Fruit fly (Drosophila melanogaster) whole organism, embryonic: ENCODE data around the gene Gr5a.

Experiments
- Atf-2 ChIP-seq: fragments of 200-800 bp; sonication (Bioruptor generic); optimal IDR thresholded peaks from 2 replicates; lab custom pipeline; 2016; ENCODE audit warnings: missing biosample characterization, missing genetic modification characterization
- CG10462 ChIP-seq: fragments of 200-800 bp; sonication (Bioruptor generic); optimal IDR thresholded peaks from 2 replicates; lab custom pipeline; 2016; ENCODE audit warnings: missing biosample characterization, missing genetic modification characterization
- CG12071 ChIP-seq: fragments of 200-800 bp; sonication (Bioruptor generic); optimal IDR thresholded peaks from 3 replicates; lab custom pipeline; 2018; ENCODE audit warnings: missing biosample characterization, mild to moderate bottlenecking, missing genetic modification characterization
- CG12299 ChIP-seq: fragments of 200-800 bp; sonication (Bioruptor generic); optimal IDR thresholded peaks from 2 replicates; lab custom pipeline; 2018; ENCODE audit warnings: missing biosample characterization, mild to moderate bottlenecking, missing genetic modification characterization
- CG30403 ChIP-seq: fragments of 200-800 bp; sonication (Bioruptor generic); optimal IDR thresholded peaks from 3 replicates; lab custom pipeline; 2016; ENCODE audit warnings: missing biosample characterization, missing genetic modification characterization
- CG32767 ChIP-seq: fragments of 200-800 bp; sonication (Bioruptor generic); IDR thresholded peaks from 2 replicates; pipeline ENCODE4 v1.3.6; 2022; ENCODE audit warnings: missing biosample characterization, missing genetic modification characterization
- CG34376 ChIP-seq: fragments of 200-800 bp; sonication (Bioruptor generic); optimal IDR thresholded peaks from 2 replicates; lab custom pipeline; 2018; ENCODE audit warnings: missing biosample characterization, mild to moderate bottlenecking, missing genetic modification characterization
- CG3847 ChIP-seq: fragments of 200-800 bp; sonication (Bioruptor generic); IDR thresholded peaks from 2 replicates; pipeline ENCODE4 v1.3.6; 2022; ENCODE audit warnings: missing biosample characterization, missing genetic modification characterization
- CG42726 ChIP-seq: fragments of 200-800 bp; sonication (Bioruptor generic); IDR thresholded peaks from 2 replicates; pipeline ENCODE4 v1.3.6; 2022; ENCODE audit warnings: missing biosample characterization, missing genetic modification characterization; ENCODE audit not compliant: partially characterized antibody
- CG7963 ChIP-seq: fragments of 200-800 bp; sonication (Bioruptor generic); IDR thresholded peaks from 3 replicates; pipeline ENCODE4 v1.3.6; 2022; ENCODE audit warnings: missing biosample characterization, missing genetic modification characterization; ENCODE audit not compliant: partially characterized antibody
- CG9817 ChIP-seq: fragments of 200-800 bp; sonication (Bioruptor generic); optimal IDR thresholded peaks from 2 replicates; lab custom pipeline; 2018; ENCODE audit warnings: missing biosample characterization, mild to moderate bottlenecking, missing genetic modification characterization, moderate library complexity
- CkIIα-i1 ChIP-seq: fragments of 200-800 bp; sonication (Bioruptor generic); IDR thresholded peaks from 2 replicates; pipeline ENCODE4 v1.3.6; 2022; ENCODE audit warnings: missing biosample characterization, missing genetic modification characterization
- D19B ChIP-seq: fragments of 200-800 bp; sonication (Bioruptor generic); optimal IDR thresholded peaks from 2 replicates; lab custom pipeline; 2017; ENCODE audit warnings: missing biosample characterization, mild to moderate bottlenecking, missing genetic modification characterization
- Dll ChIP-seq: fragments of 200-800 bp; sonication (Bioruptor generic); IDR thresholded peaks from 4 replicates; pipeline ENCODE4 v1.3.6; 2022; ENCODE audit warnings: missing biosample characterization, missing genetic modification characterization; ENCODE audit not compliant: partially characterized antibody
- E2f2 ChIP-seq: fragments of 200-800 bp; sonication (Bioruptor generic); IDR thresholded peaks from 2 replicates; pipeline ENCODE4 v1.3.6; 2022; ENCODE audit warnings: missing biosample characterization, missing genetic modification characterization
- Max ChIP-seq: fragments of 200-800 bp; sonication (Bioruptor generic); optimal IDR thresholded peaks from 2 replicates; lab custom pipeline; 2016; ENCODE audit warnings: missing biosample characterization, mild to moderate bottlenecking, missing genetic modification characterization
- Meics ChIP-seq: fragments of 200-800 bp; sonication (Bioruptor generic); optimal IDR thresholded peaks from 2 replicates; lab custom pipeline; 2017; ENCODE audit warnings: missing biosample characterization, mild to moderate bottlenecking, missing genetic modification characterization
- Myb ChIP-seq: fragments of 200-800 bp; sonication (Bioruptor generic); optimal IDR thresholded peaks from 2 replicates; lab custom pipeline; 2016; ENCODE audit warnings: missing biosample characterization, missing genetic modification characterization
- NC2α ChIP-seq: fragments of 200-800 bp; sonication (Bioruptor generic); optimal IDR thresholded peaks from 2 replicates; lab custom pipeline; 2016; ENCODE audit warnings: missing biosample characterization, missing genetic modification characterization
- Ptx1 ChIP-seq: fragments of 200-800 bp; sonication (Bioruptor generic); IDR thresholded peaks from 2 replicates; pipeline ENCODE4 v1.3.6; 2022; ENCODE audit warnings: missing biosample characterization, missing genetic modification characterization
- Six4 ChIP-seq: fragments of 200-800 bp; sonication (Bioruptor generic); optimal IDR thresholded peaks from 2 replicates; lab custom pipeline; 2016; ENCODE audit warnings: missing biosample characterization, missing genetic modification characterization
- TFAM ChIP-seq: fragments of 200-800 bp; sonication (Bioruptor generic); optimal IDR thresholded peaks from 2 replicates; lab custom pipeline; 2017; ENCODE audit warnings: missing biosample characterization, missing genetic modification characterization, inconsistent platforms
- da ChIP-seq: fragments of 200-800 bp; sonication (Bioruptor generic); optimal IDR thresholded peaks from 2 replicates; lab custom pipeline; 2016; ENCODE audit warnings: missing biosample characterization, missing genetic modification characterization
- dati ChIP-seq: fragments of 200-800 bp; sonication (Bioruptor generic); IDR thresholded peaks from 2 replicates; pipeline ENCODE4 v1.3.6; 2022; ENCODE audit warnings: missing biosample characterization, missing genetic modification characterization
- esg ChIP-seq: fragments of 200-800 bp; sonication (Bioruptor generic); conservative IDR thresholded peaks from 2 replicates; pipeline ENCODE4 v1.3.6; 2022; ENCODE audit warnings: missing biosample characterization, missing genetic modification characterization
- ewg ChIP-seq: fragments of 200-800 bp; sonication (Bioruptor generic); optimal IDR thresholded peaks from 3 replicates; lab custom pipeline; 2017; ENCODE audit warnings: mild to moderate bottlenecking, missing biosample characterization, missing genetic modification reagents, missing genetic modification characterization
- exex ChIP-seq: fragments of 200-800 bp; sonication (Bioruptor generic); optimal IDR thresholded peaks from 4 replicates; lab custom pipeline; 2018; ENCODE audit warnings: missing biosample characterization, mild to moderate bottlenecking, missing genetic modification characterization, moderate library complexity
- fd64A ChIP-seq: fragments of 200-800 bp; sonication (Bioruptor generic); optimal IDR thresholded peaks from 3 replicates; lab custom pipeline; 2018; ENCODE audit warnings: missing biosample characterization, mild to moderate bottlenecking, missing genetic modification characterization
- gsb ChIP-seq: fragments of 200-800 bp; sonication (Bioruptor generic); IDR thresholded peaks from 2 replicates; pipeline ENCODE4 v1.3.6; 2022; ENCODE audit warnings: missing biosample characterization, missing genetic modification characterization
- klu ChIP-seq: fragments of 200-800 bp; sonication (Bioruptor generic); IDR thresholded peaks from 2 replicates; pipeline ENCODE4 v1.3.6; 2022; ENCODE audit warnings: missing biosample characterization, missing genetic modification characterization
- mld ChIP-seq: fragments of 200-800 bp; sonication (Bioruptor generic); IDR thresholded peaks from 3 replicates; pipeline ENCODE4 v1.3.6; 2022; ENCODE audit warnings: missing biosample characterization, missing genetic modification characterization; ENCODE audit not compliant: partially characterized antibody
- nom ChIP-seq: fragments of 200-800 bp; sonication (Bioruptor generic); optimal IDR thresholded peaks from 2 replicates; lab custom pipeline; 2017; ENCODE audit warnings: missing biosample characterization, missing genetic modification characterization, mild to moderate bottlenecking, moderate library complexity, missing genetic modification reagents
- onecut ChIP-seq: fragments of 200-800 bp; sonication (Bioruptor generic); IDR thresholded peaks from 2 replicates; pipeline ENCODE4 v1.3.6; 2022; ENCODE audit warnings: missing biosample characterization, missing genetic modification characterization
- pnt ChIP-seq: fragments of 200-800 bp; sonication (Bioruptor generic); optimal IDR thresholded peaks from 3 replicates; lab custom pipeline; 2016; ENCODE audit warnings: missing biosample characterization, missing genetic modification characterization
- pros ChIP-seq: fragments of 200-800 bp; sonication (Bioruptor generic); optimal IDR thresholded peaks from 3 replicates; lab custom pipeline; 2019; ENCODE audit warnings: missing biosample characterization, mild to moderate bottlenecking, missing genetic modification characterization, moderate library complexity
- sim ChIP-seq: fragments of 200-800 bp; sonication (Bioruptor generic); IDR thresholded peaks from 2 replicates; pipeline ENCODE4 v1.3.6; 2022; ENCODE audit warnings: missing biosample characterization, missing genetic modification characterization
- ssp ChIP-seq: fragments of 200-800 bp; sonication (Bioruptor generic); IDR thresholded peaks from 2 replicates; pipeline ENCODE4 v1.3.6; 2022; ENCODE audit warnings: missing biosample characterization, missing genetic modification characterization
- sug ChIP-seq: fragments of 200-800 bp; optimal IDR thresholded peaks from 2 replicates; lab custom pipeline; 2019; ENCODE audit warnings: missing biosample characterization, mild to moderate bottlenecking, missing genetic modification characterization, moderate library complexity
- toy ChIP-seq: fragments of 200-800 bp; sonication (Bioruptor generic); IDR thresholded peaks from 2 replicates; pipeline ENCODE4 v1.3.6; 2022; ENCODE audit warnings: missing biosample characterization, missing genetic modification characterization

Gr5a gene

DNA sequence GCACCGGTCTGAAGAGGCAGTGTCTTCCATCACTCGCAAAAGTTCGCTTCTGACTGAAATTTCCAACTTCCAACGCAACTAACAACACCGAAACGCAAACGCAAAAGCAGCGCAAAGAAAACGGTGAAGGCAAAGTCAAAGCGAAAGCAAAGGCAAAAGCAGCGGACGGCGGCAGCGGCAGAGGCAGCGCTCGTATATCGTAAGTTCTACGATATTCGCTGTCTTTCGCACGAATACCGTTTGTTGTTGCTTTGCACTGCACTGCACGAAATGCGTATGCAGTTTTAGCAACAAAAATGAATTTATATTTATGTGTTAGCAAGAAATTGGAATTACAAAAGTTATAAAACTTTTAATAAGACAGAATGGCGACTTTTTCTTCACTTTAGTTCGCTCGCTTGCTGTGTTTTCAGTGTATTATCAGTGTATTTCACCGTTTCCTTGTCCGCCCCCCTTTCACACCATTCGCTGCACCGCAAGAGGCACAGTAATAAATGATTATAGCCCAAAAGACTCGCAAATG is 31.9 kb upstream of the Gr5a start, which contains the start of gene OtopLa (continued):
- TF ChIP-seq Dll (GFP tag; lab: Robert Waterston, UW) = no peak
- TF ChIP-seq CG12071 (GFP tag; lab: Kevin White, UChicago) = peak; percentile 74
- TF ChIP-seq dati = peak; percentile 52
- peak; percentile 44 for TF ChIP-seq NC2α (GFP tag; lab: Kevin White, UChicago)
- peak; percentile 65 for TF ChIP-seq klu (GFP tag; lab: Robert Waterston, UW)
- peak; percentile 43 for TF ChIP-seq da (GFP tag; lab: Kevin White, UChicago)
- TF ChIP-seq Atf-2 = peak; percentile 66
- TF ChIP-seq exex (tag; lab: Kevin White, UChicago) = peak; percentile 18
- peak; percentile 45 for TF ChIP-seq sug
- peak; percentile 77 for TF ChIP-seq onecut (GFP tag; lab: Robert Waterston, UW)
- peak; percentile 88 for TF ChIP-seq Ptx1
- TF ChIP-seq CG34376 (GFP tag; lab: Kevin White, UChicago) = peak; percentile 42
- TF ChIP-seq Myb = peak; percentile 52
- TF ChIP-seq toy (GFP tag; lab: Robert Waterston, UW) = peak; percentile 46; the same call in 1 of the 2 replicates
- peak; percentile 26 for TF ChIP-seq nom (GFP tag; lab: Kevin White, UChicago)
- peak; percentile 85 for TF ChIP-seq CG30403 (GFP tag; lab: Kevin White, UChicago)
- peak; percentile 22; the same call in 1 of the 2 replicates for TF ChIP-seq CkIIα-i1 (GFP tag; lab: Robert Waterston, UW)
- TF ChIP-seq mld (GFP tag; lab: Robert Waterston, UW) = no peak
- peak; percentile 72 for TF ChIP-seq fd64A (GFP tag; lab: Kevin White, UChicago)
- peak; percentile 46; the same call in 1 of the 2 replicates for TF ChIP-seq E2f2 (GFP tag; lab: Robert Waterston, UW)
- peak; percentile 63 for TF ChIP-seq ssp (GFP tag; lab: Robert Waterston, UW)
- TF ChIP-seq CG7963 (GFP tag; lab: Robert Waterston, UW) = no peak
- peak; percentile 81 for TF ChIP-seq esg (GFP tag; lab: Robert Waterston, UW)
- peak; percentile 75 for TF ChIP-seq Six4 (GFP tag; lab: Kevin White, UChicago)
- TF ChIP-seq CG12299 (tag; lab: Kevin White, UChicago) = peak; percentile 71
- peak; percentile 67; the same call in 1 of the 2 replicates for TF ChIP-seq sim (GFP tag; lab: Robert Waterston, UW)
- peak; percentile 83 for TF ChIP-seq pnt
- TF ChIP-seq CG9817 (tag; lab: Kevin White, UChicago) = peak; percentile 69
- TF ChIP-seq D19B (GFP tag; lab: Kevin White, UChicago) = peak; percentile 55
- peak; percentile 62 for TF ChIP-seq Max (GFP tag; lab: Kevin White, UChicago)
- TF ChIP-seq CG10462 (GFP tag; lab: Kevin White, UChicago) = peak; percentile 63
- TF ChIP-seq CG3847 (GFP tag; lab: Robert Waterston, UW) = peak; percentile 75
- TF ChIP-seq gsb (GFP tag; lab: Robert Waterston, UW) = peak; percentile 48; the same call in 1 of the 2 replicates

DNA sequence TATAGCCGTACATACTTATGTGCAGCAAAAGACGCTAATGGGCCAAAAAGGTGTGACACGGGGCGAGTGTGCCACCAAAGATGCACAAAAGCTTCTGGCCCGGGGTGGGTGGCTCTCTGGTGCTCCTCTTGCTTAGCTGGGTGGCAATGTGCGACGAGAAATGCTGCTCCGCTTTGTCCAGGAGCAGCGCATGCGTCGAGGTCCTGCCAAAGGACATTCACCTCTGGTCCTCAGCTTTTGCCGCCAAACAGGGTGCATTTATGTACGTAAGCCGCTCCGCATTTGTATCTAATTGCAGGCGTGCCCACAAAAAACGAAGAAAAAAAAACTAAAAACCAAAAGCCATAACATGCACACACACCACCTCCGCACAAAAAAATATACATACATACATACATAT is 31.0 kb upstream of the Gr5a start:
- TF ChIP-seq Meics (GFP tag; lab: Kevin White, UChicago) = no peak
- TF ChIP-seq TFAM = no peak
- no peak for TF ChIP-seq pros (GFP tag; lab: Kevin White, UChicago)
- no peak for TF ChIP-seq klu (GFP tag; lab: Robert Waterston, UW)
- TF ChIP-seq ewg (GFP tag; lab: Kevin White, UChicago) = peak; percentile 60
- TF ChIP-seq CG32767 (GFP tag; lab: Robert Waterston, UW) = 0 out of 2 replicates have a peak, but pooled peaks have one; percentile 8
- no peak for TF ChIP-seq CG42726 (GFP tag; lab: Robert Waterston, UW)
